Worm (Caenorhabditis elegans) whole organism, young adult: Measurements from ENCODE around the gene best-14.

Experiments
- B0035.1 ChIP-seq: sonication (generic microtip); optimal IDR thresholded peaks from 2 replicates; lab custom pipeline; 2016; ENCODE audit warnings: missing genetic modification characterization, mild to moderate bottlenecking, missing compliant biosample characterization, missing genotype, missing genetic modification reagents
- F23B12.7 ChIP-seq: sonication (generic microtip); optimal IDR thresholded peaks from 2 replicates; lab custom pipeline; 2017; ENCODE audit warnings: missing genetic modification characterization, mild to moderate bottlenecking, missing compliant biosample characterization, antibody characterized with exemption, moderate library complexity; ENCODE audit not compliant: insufficient read depth
- F33H1.4 ChIP-seq: fragments of 200-800 bp; sonication (Bioruptor generic); IDR thresholded peaks from 2 replicates; pipeline ENCODE4 v1.3.6; 2022; ENCODE audit warnings: missing genetic modification reagents, missing genetic modification characterization, missing compliant biosample characterization
- F37B4.10 ChIP-seq: fragments of 200-800 bp; sonication (Bioruptor generic); IDR thresholded peaks from 2 replicates; pipeline ENCODE4 v1.3.6; 2022; ENCODE audit warnings: missing genetic modification characterization, missing compliant biosample characterization
- K12H6.12 ChIP-seq: fragments of 200-800 bp; sonication (Bioruptor generic); optimal IDR thresholded peaks from 2 replicates; lab custom pipeline; 2018; ENCODE audit warnings: mild to moderate bottlenecking, missing genetic modification characterization, missing compliant biosample characterization
- T07F8.4 ChIP-seq: sonication (generic microtip); optimal IDR thresholded peaks from 2 replicates; lab custom pipeline; 2016; ENCODE audit warnings: mild to moderate bottlenecking, missing genetic modification characterization, moderate library complexity, missing compliant biosample characterization
- Y53G8AR.9 ChIP-seq: fragments of 200-800 bp; sonication (Bioruptor generic); conservative IDR thresholded peaks from 2 replicates; pipeline ENCODE4 v1.3.6; 2022; ENCODE audit warnings: missing genetic modification reagents, missing genetic modification characterization, missing compliant biosample characterization
- Y79H2A.3 ChIP-seq: fragments of 200-800 bp; sonication (Bioruptor generic); conservative IDR thresholded peaks from 2 replicates; pipeline ENCODE4 v1.3.6; 2022; ENCODE audit warnings: missing genetic modification reagents, missing genetic modification characterization, missing compliant biosample characterization
- Y95B8A.8 ChIP-seq: fragments of 200-800 bp; sonication (Bioruptor generic); IDR thresholded peaks from 2 replicates; pipeline ENCODE4 v1.3.6; 2022; ENCODE audit warnings: missing genetic modification reagents, missing genetic modification characterization, missing compliant biosample characterization
- akir-1 ChIP-seq: fragments of 200-800 bp; sonication (Bioruptor generic); optimal IDR thresholded peaks from 2 replicates; lab custom pipeline; 2018; ENCODE audit warnings: mild to moderate bottlenecking, missing genetic modification characterization, moderate library complexity, missing compliant biosample characterization
- atf-7 ChIP-seq: sonication (generic microtip); optimal IDR thresholded peaks from 2 replicates; lab custom pipeline; 2017; ENCODE audit warnings: mild to moderate bottlenecking, missing genetic modification characterization, missing compliant biosample characterization
- bed-2 ChIP-seq: fragments of 200-800 bp; sonication (Bioruptor generic); IDR thresholded peaks from 2 replicates; pipeline ENCODE4 v1.3.6; 2022; ENCODE audit warnings: missing genetic modification reagents, missing genetic modification characterization, missing compliant biosample characterization
- cebp-2 ChIP-seq: fragments of 200-800 bp; sonication (Bioruptor generic); IDR thresholded peaks from 2 replicates; pipeline ENCODE4 v1.3.6; 2022; ENCODE audit warnings: missing genetic modification characterization, missing compliant biosample characterization
- ceh-27 ChIP-seq: fragments of 200-800 bp; sonication (Bioruptor generic); optimal IDR thresholded peaks from 2 replicates; lab custom pipeline; 2018; ENCODE audit warnings: mild to moderate bottlenecking, missing genetic modification characterization, moderate library complexity, missing compliant biosample characterization
- ceh-91 ChIP-seq: fragments of 200-800 bp; sonication (Bioruptor generic); IDR thresholded peaks from 2 replicates; pipeline ENCODE4 v1.3.6; 2022; ENCODE audit warnings: missing genetic modification reagents, missing genetic modification characterization, missing compliant biosample characterization
- die-1 ChIP-seq: sonication (generic microtip); optimal IDR thresholded peaks from 2 replicates; lab custom pipeline; 2016; ENCODE audit warnings: missing genotype, mild to moderate bottlenecking, missing genetic modification characterization, missing compliant biosample characterization
- efl-1 ChIP-seq: fragments of 150-350 bp; optimal IDR thresholded peaks from 2 replicates; lab custom pipeline; 2014; ENCODE audit warnings: missing biosample characterization, missing genetic modification reagents, missing genetic modification characterization
- egl-44 ChIP-seq: fragments of 200-800 bp; sonication (Bioruptor generic); IDR thresholded peaks from 2 replicates; pipeline ENCODE4 v1.3.6; 2022; ENCODE audit warnings: missing genetic modification reagents, missing genetic modification characterization, missing compliant biosample characterization
- egrh-3 ChIP-seq: fragments of 200-800 bp; sonication (Bioruptor generic); IDR thresholded peaks from 2 replicates; pipeline ENCODE4 v1.3.6; 2022; ENCODE audit warnings: missing genetic modification reagents, missing genetic modification characterization, missing compliant biosample characterization
- ets-4 ChIP-seq: fragments of 200-800 bp; sonication (Bioruptor generic); optimal IDR thresholded peaks from 2 replicates; lab custom pipeline; 2018; ENCODE audit warnings: mild to moderate bottlenecking, missing genetic modification characterization, missing compliant biosample characterization
- gei-17 ChIP-seq: fragments of 200-800 bp; sonication (Bioruptor generic); optimal IDR thresholded peaks from 2 replicates; lab custom pipeline; 2018; ENCODE audit warnings: mild to moderate bottlenecking, missing genetic modification characterization, missing compliant biosample characterization
- lin-40 ChIP-seq: sonication (generic microtip); optimal IDR thresholded peaks from 2 replicates; lab custom pipeline; 2016; ENCODE audit warnings: missing genetic modification characterization, mild to moderate bottlenecking, missing compliant biosample characterization, missing genotype, missing genetic modification reagents
- madf-8 ChIP-seq: fragments of 200-800 bp; sonication (Bioruptor generic); conservative IDR thresholded peaks from 2 replicates; pipeline ENCODE4 v1.3.6; 2022; ENCODE audit warnings: missing genetic modification reagents, missing genetic modification characterization, missing compliant biosample characterization
- mcd-1 ChIP-seq: fragments of 200-800 bp; sonication (Bioruptor generic); IDR thresholded peaks from 2 replicates; pipeline ENCODE4 v1.3.6; 2022; ENCODE audit warnings: missing genetic modification reagents, missing genetic modification characterization, missing compliant biosample characterization
- mes-4 ChIP-seq: sonication (generic microtip); optimal IDR thresholded peaks from 2 replicates; lab custom pipeline; 2016; ENCODE audit warnings: missing genotype, missing genetic modification characterization, missing compliant biosample characterization
- nfya-1 ChIP-seq: sonication (generic microtip); optimal IDR thresholded peaks from 2 replicates; lab custom pipeline; 2017; ENCODE audit warnings: antibody characterized with exemption, missing compliant biosample characterization, missing genetic modification characterization, borderline replicate concordance; ENCODE audit not compliant: insufficient read depth
- nhr-80 ChIP-seq: sonication (generic microtip); optimal IDR thresholded peaks from 2 replicates; lab custom pipeline; 2016; ENCODE audit warnings: missing genetic modification characterization, missing compliant biosample characterization
- rcor-1 ChIP-seq: fragments of 200-800 bp; sonication (Bioruptor generic); IDR thresholded peaks from 2 replicates; pipeline ENCODE4 v1.3.6; 2022; ENCODE audit warnings: missing genetic modification reagents, missing genetic modification characterization, missing compliant biosample characterization
- sea-2 ChIP-seq: fragments of 200-800 bp; sonication (Bioruptor generic); IDR thresholded peaks from 2 replicates; pipeline ENCODE4 v1.3.6; 2022; ENCODE audit warnings: missing genetic modification characterization, missing compliant biosample characterization
- tbp1 ChIP-seq: fragments of 200-800 bp; sonication (Bioruptor generic); optimal IDR thresholded peaks from 2 replicates; lab custom pipeline; 2018; ENCODE audit warnings: mild to moderate bottlenecking, missing genetic modification characterization, missing compliant biosample characterization
- tbx-9 ChIP-seq: sonication (generic microtip); optimal IDR thresholded peaks from 2 replicates; lab custom pipeline; 2016; ENCODE audit warnings: borderline replicate concordance, missing genetic modification characterization, inconsistent platforms, missing compliant biosample characterization
- unc-130 ChIP-seq: sonication (generic microtip); optimal IDR thresholded peaks from 2 replicates; lab custom pipeline; 2016; ENCODE audit warnings: missing genetic modification reagents, missing genetic modification characterization, missing compliant biosample characterization
- unc-62 ChIP-seq: fragments of 150-350 bp; optimal IDR thresholded peaks from 2 replicates; lab custom pipeline; 2014; ENCODE audit warnings: missing biosample characterization, missing genetic modification reagents, missing genetic modification characterization
- zfh-2 ChIP-seq: fragments of 200-800 bp; sonication (Bioruptor generic); conservative IDR thresholded peaks from 2 replicates; pipeline ENCODE4 v1.3.6; 2022; ENCODE audit warnings: missing genetic modification reagents, missing genetic modification characterization, missing compliant biosample characterization
- ztf-18 ChIP-seq: sonication (generic microtip); optimal IDR thresholded peaks from 2 replicates; lab custom pipeline; 2016; ENCODE audit warnings: missing genotype, mild to moderate bottlenecking, missing genetic modification characterization, missing compliant biosample characterization
- ztf-22 ChIP-seq: fragments of 200-800 bp; sonication (Bioruptor generic); optimal IDR thresholded peaks from 2 replicates; lab custom pipeline; 2018; ENCODE audit warnings: mild to moderate bottlenecking, missing genetic modification characterization, moderate library complexity, missing compliant biosample characterization

The best-14 gene

DNA sequence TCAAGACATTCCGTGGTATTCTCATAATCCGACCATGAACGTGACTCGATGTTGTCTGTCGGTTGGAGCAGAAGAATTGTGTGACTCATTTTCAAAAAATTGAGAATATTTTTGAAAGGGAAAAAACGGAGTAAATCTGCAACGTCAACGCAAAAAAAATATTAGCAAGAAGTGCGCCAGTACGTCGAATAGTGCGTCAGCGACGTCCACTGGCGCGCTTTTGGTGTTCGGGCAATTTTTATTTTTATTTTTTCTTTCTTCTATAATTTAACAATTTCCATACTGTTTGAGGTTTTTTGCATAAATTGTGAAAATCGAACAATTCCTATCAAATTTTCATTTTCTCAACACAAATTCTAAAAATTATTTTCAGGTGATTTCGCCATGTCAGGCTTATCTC, 21.2 kb downstream of the best-14 start, which contains the start of the genes erh-1 and lpd-9 (continued):
- no peak for TF ChIP-seq ceh-91 (GFP tag; lab: Robert Waterston, UW)
- TF ChIP-seq ceh-27 = peak; percentile 7
- TF ChIP-seq mes-4 = no peak
- TF ChIP-seq ztf-18 (tag; lab: Kevin White, UChicago) = peak; percentile 98
- TF ChIP-seq Y79H2A.3 (GFP tag; lab: Robert Waterston, UW) = no peak
- no peak for TF ChIP-seq K12H6.12 (tag; lab: Kevin White, UChicago)
- no peak for TF ChIP-seq F37B4.10
- no peak for TF ChIP-seq ets-4 (GFP tag; lab: Kevin White, UChicago)
- TF ChIP-seq egl-44 (GFP tag; lab: Robert Waterston, UW) = no peak
- no peak for TF ChIP-seq akir-1 (GFP tag; lab: Kevin White, UChicago)
- TF ChIP-seq rcor-1 = peak; percentile 60
- peak; percentile 2 for TF ChIP-seq efl-1 (GFP tag; lab: Kevin White, UChicago)
- no peak for TF ChIP-seq T07F8.4 (tag; lab: Kevin White, UChicago)
- peak; percentile 40; the same call in 1 of the 2 replicates for TF ChIP-seq madf-8 (GFP tag; lab: Robert Waterston, UW)
- peak; percentile 82 for TF ChIP-seq mcd-1 (GFP tag; lab: Robert Waterston, UW)
- TF ChIP-seq tbp1 (GFP tag; lab: Kevin White, UChicago) = peak; percentile 52
- TF ChIP-seq sea-2 (GFP tag; lab: Robert Waterston, UW) = no peak
- TF ChIP-seq Y53G8AR.9 = peak; percentile 87
- TF ChIP-seq ztf-22 (GFP tag; lab: Kevin White, UChicago) = no peak
- no peak for TF ChIP-seq B0035.1
- no peak for TF ChIP-seq tbx-9 (tag; lab: Kevin White, UChicago)
- no peak for TF ChIP-seq unc-130 (GFP tag; lab: Kevin White, UChicago)
- TF ChIP-seq atf-7 (tag; lab: Kevin White, UChicago) = peak; percentile 2
- peak; percentile 56 for TF ChIP-seq F33H1.4 (GFP tag; lab: Robert Waterston, UW)
- no peak for TF ChIP-seq bed-2
- TF ChIP-seq F23B12.7 = peak; percentile 13
- no peak for TF ChIP-seq die-1
- TF ChIP-seq gei-17 (GFP tag; lab: Kevin White, UChicago) = peak; percentile 23
- peak; percentile 81 for TF ChIP-seq lin-40 (tag; lab: Kevin White, UChicago)

DNA sequence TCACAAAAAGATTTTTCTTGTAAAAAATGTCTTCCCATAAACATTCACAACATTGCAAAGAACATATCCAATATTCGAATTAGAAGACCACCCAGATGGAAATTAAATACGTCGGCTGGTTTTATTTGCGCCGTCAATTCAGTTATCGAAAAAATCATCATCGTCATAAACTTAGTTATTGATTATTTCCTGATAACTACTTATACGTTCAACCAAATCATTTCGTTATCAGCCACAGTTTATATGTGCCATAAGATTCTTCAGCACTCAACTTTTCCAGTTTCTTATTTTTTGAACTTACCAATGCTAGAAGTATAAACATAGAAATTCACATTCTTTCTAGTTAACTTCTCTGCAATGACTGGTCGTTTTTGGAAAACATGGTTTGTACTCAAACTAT, 22.9 kb downstream of the best-14 start:
- TF ChIP-seq nhr-80 (tag; lab: Kevin White, UChicago) (peak; percentile 56), cebp-2 (GFP tag; lab: Robert Waterston, UW) (no peak)

ce11 chrV:10581837-10582300, 24.1 kb downstream of the best-14 start, which contains the start of gene T21C9.6:
Gene T21C9.6, plus strand, starts transcription at chrV:10581887.
- no peak for TF ChIP-seq tbp1 (GFP tag; lab: Kevin White, UChicago)
- peak; percentile 16 for TF ChIP-seq nhr-80 (tag; lab: Kevin White, UChicago)

DNA sequence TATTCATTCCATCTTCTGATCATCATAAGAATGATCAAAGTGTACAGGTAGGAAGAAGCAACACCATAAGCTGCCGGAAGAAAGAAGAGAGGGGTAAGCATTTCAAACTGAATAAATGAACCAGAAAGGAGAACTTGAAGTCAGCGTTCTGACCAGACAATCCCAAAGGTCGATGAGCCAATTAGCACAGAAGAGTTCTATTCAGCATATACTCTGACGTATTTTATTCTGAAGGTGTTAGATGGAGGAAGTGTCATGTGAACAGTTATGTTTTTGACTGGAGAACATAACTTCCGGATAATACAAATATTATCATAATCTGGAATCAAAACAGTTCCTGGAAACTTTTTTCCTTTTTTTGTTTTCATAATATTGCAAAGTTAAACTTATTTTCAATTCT, 30.9 kb downstream of the best-14 start, which contains the start of gene srg-32:
Gene srg-32, minus strand, starts transcription at position 101 of the 400 bp plus-strand sequence.
- TF ChIP-seq sea-2 (GFP tag; lab: Robert Waterston, UW) = no peak

DNA sequence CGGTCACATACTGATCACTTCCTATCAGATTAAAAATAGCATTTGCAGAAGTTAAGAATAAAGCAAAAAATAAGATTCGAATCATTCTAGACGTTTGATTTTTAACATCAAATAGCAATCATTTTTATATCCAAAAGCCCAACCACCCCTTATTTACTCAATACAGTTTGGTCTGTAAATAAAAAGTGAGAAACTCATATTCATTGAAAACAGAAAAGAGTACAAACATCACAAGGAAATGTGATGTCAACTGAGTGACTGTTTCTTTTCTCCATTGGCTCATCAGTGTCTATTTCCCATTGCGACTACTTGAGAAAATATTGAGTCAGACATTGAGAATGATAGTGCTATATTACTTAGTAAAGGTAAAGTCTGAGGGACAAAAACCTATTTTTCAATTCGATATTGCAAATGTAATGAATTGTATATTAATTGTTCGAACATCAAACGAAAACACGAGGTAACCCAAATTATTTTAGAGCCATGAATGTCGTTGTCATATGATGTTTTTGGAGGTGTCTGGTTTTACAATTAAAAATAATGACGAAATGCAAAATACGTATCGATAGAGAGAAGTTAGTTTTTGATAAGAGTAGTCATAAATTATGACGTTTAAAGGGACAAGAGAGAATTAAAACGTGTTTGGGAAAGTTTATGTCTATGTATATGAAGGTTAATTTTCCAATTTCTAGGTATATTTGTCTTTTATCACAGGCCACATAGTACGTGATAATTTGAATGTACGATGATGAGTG, 32.2 kb downstream of the best-14 start, which contains the start of gene ttr-23:
Gene ttr-23, minus strand, starts transcription at position 87 of the 755 bp plus-strand sequence.
- TF ChIP-seq Y95B8A.8 (GFP tag; lab: Robert Waterston, UW) (no peak), nhr-80 (tag; lab: Kevin White, UChicago) (peak; percentile 50), nfya-1 (tag; lab: Kevin White, UChicago) (no peak), zfh-2 (GFP tag; lab: Robert Waterston, UW) (no peak), unc-62 (peak; percentile 91), egrh-3 (no peak), gei-17 (GFP tag; lab: Kevin White, UChicago) (no peak)
